Worm (Caenorhabditis elegans) whole organism, L1 larva: Measurements from ENCODE around the gene F47D12.7.

Experiments used
- C34B4.2 ChIP-seq: sonication (generic microtip); optimal IDR thresholded peaks from 2 replicates; lab custom pipeline; 2017; ENCODE audit warnings: mild to moderate bottlenecking, missing genetic modification characterization, missing compliant biosample characterization
- F16B12.6 ChIP-seq: fragments of 150-350 bp; optimal IDR thresholded peaks from 2 replicates; lab custom pipeline; 2014; ENCODE audit warnings: missing biosample characterization, missing genetic modification characterization
- ceh-8 ChIP-seq: fragments of 200-800 bp; sonication (Bioruptor generic); optimal IDR thresholded peaks from 2 replicates; lab custom pipeline; 2018; ENCODE audit warnings: mild to moderate bottlenecking, missing genetic modification characterization, moderate library complexity, missing compliant biosample characterization
- ceh-82 ChIP-seq, 3 experiments: fragments of 150-350 bp in 1 of 3; sonication (generic microtip) in 2 of 3; optimal IDR thresholded peaks; 2 replicates each; lab custom pipeline; 2014 to 2017; ENCODE audit warnings: missing biosample characterization in 3 of 3, missing genetic modification characterization in 3 of 3
- ces-1 ChIP-seq: fragments of 150-350 bp; optimal IDR thresholded peaks from 2 replicates; lab custom pipeline; 2014; ENCODE audit warnings: missing biosample characterization, missing genetic modification reagents, missing genetic modification characterization
- egl-13 ChIP-seq: sonication (generic microtip); optimal IDR thresholded peaks from 2 replicates; lab custom pipeline; 2016; ENCODE audit warnings: missing genotype, missing genetic modification reagents, missing genetic modification characterization, missing compliant biosample characterization
- elt-2 ChIP-seq: sonication (generic microtip); optimal IDR thresholded peaks from 2 replicates; lab custom pipeline; 2016; ENCODE audit warnings: missing genetic modification characterization, mild to moderate bottlenecking, inconsistent platforms, missing compliant biosample characterization, missing genetic modification reagents
- elt-3 ChIP-seq, 6 experiments: fragments of 150-350 bp in 1 of 6; sonication (generic microtip); optimal IDR thresholded peaks; 2 replicates each; lab custom pipeline; 2017 to 2018; ENCODE audit warnings: missing biosample characterization in 6 of 6, missing genetic modification characterization in 6 of 6, inconsistent platforms in 1 of 6
- ets-5 ChIP-seq: fragments of 200-800 bp; sonication (Bioruptor generic); IDR thresholded peaks from 2 replicates; pipeline ENCODE4 v1.3.6; 2022; ENCODE audit warnings: missing genetic modification characterization, missing compliant biosample characterization
- fkh-10 ChIP-seq: sonication (generic microtip); optimal IDR thresholded peaks from 2 replicates; lab custom pipeline; 2017; ENCODE audit warnings: missing biosample characterization, missing genetic modification reagents, missing genetic modification characterization
- fkh-8 ChIP-seq: sonication (generic microtip); optimal IDR thresholded peaks from 2 replicates; lab custom pipeline; 2016; ENCODE audit warnings: mild to moderate bottlenecking, missing genetic modification characterization, missing compliant biosample characterization
- grh-1 ChIP-seq: fragments of 200-800 bp; sonication (Bioruptor generic); IDR thresholded peaks from 2 replicates; pipeline ENCODE4 v1.3.6; 2022; ENCODE audit warnings: missing genetic modification reagents, missing genetic modification characterization, missing compliant biosample characterization
- hlh-17 ChIP-seq: fragments of 200-800 bp; sonication (Bioruptor generic); optimal IDR thresholded peaks from 2 replicates; lab custom pipeline; 2018; ENCODE audit warnings: missing genetic modification characterization, mild to moderate bottlenecking, missing compliant biosample characterization, moderate library complexity, borderline replicate concordance
- hlh-4 ChIP-seq: sonication (generic microtip); optimal IDR thresholded peaks from 2 replicates; lab custom pipeline; 2016; ENCODE audit warnings: mild to moderate bottlenecking, missing genetic modification characterization, missing compliant biosample characterization
- hpl-2 ChIP-seq: fragments of 150-350 bp; optimal IDR thresholded peaks from 2 replicates; lab custom pipeline; 2014; ENCODE audit warnings: missing biosample characterization, missing genetic modification reagents, missing genetic modification characterization
- jun-1 ChIP-seq: fragments of 150-350 bp; optimal IDR thresholded peaks from 2 replicates; lab custom pipeline; 2014; ENCODE audit warnings: missing biosample characterization, missing genetic modification reagents, missing genetic modification characterization
- lin-14 ChIP-seq: fragments of 200-800 bp; sonication (Bioruptor generic); optimal IDR thresholded peaks from 2 replicates; lab custom pipeline; 2018; ENCODE audit warnings: mild to moderate bottlenecking, missing genetic modification characterization, moderate library complexity, missing compliant biosample characterization
- lin-15B ChIP-seq: fragments of 150-350 bp; sonication (generic microtip); optimal IDR thresholded peaks from 3 replicates; lab custom pipeline; 2014; ENCODE audit warnings: missing biosample characterization, missing genetic modification characterization
- mdl-1 ChIP-seq, 2 experiments: fragments of 150-350 bp; optimal IDR thresholded peaks; 2 replicates each; lab custom pipeline; 2014 to 2017; ENCODE audit warnings: missing biosample characterization in 2 of 2, missing genetic modification characterization in 2 of 2, inconsistent platforms in 1 of 2
- mef-2 ChIP-seq: fragments of 150-350 bp; optimal IDR thresholded peaks from 2 replicates; lab custom pipeline; 2014; ENCODE audit warnings: missing biosample characterization, missing genetic modification characterization
- mep-1 ChIP-seq: fragments of 150-350 bp; optimal IDR thresholded peaks from 2 replicates; lab custom pipeline; 2014; ENCODE audit warnings: missing biosample characterization, missing genetic modification characterization
- nhr-19 ChIP-seq: fragments of 200-800 bp; sonication (Bioruptor generic); conservative IDR thresholded peaks from 2 replicates; pipeline ENCODE4 v1.3.6; 2022; ENCODE audit warnings: missing genetic modification characterization, missing compliant biosample characterization
- nhr-237 ChIP-seq: fragments of 150-350 bp; optimal IDR thresholded peaks from 2 replicates; lab custom pipeline; 2014; ENCODE audit warnings: missing biosample characterization, missing genetic modification characterization
- nhr-28 ChIP-seq: fragments of 150-350 bp; optimal IDR thresholded peaks from 2 replicates; lab custom pipeline; 2014; ENCODE audit warnings: missing biosample characterization, missing genetic modification characterization
- nhr-47 ChIP-seq: sonication (generic microtip); optimal IDR thresholded peaks from 2 replicates; lab custom pipeline; 2016; ENCODE audit warnings: mild to moderate bottlenecking, missing genetic modification characterization, moderate library complexity, missing compliant biosample characterization
- nhr-71 ChIP-seq: sonication (generic microtip); optimal IDR thresholded peaks from 2 replicates; lab custom pipeline; 2016; ENCODE audit warnings: mild to moderate bottlenecking, missing genetic modification characterization, moderate library complexity, missing compliant biosample characterization
- nhr-77 ChIP-seq: fragments of 150-350 bp; optimal IDR thresholded peaks from 2 replicates; lab custom pipeline; 2014; ENCODE audit warnings: missing biosample characterization, missing genetic modification characterization
- nhr-84 ChIP-seq: sonication (generic microtip); optimal IDR thresholded peaks from 2 replicates; lab custom pipeline; 2017; ENCODE audit warnings: missing biosample characterization, missing genetic modification characterization
- nhr-85 ChIP-seq: sonication (generic microtip); peaks from one replicate; lab custom pipeline; 2016; ENCODE audit warnings: missing genetic modification characterization, inconsistent platforms, missing compliant biosample characterization
- nhr-90 ChIP-seq: sonication (generic microtip); optimal IDR thresholded peaks from 2 replicates; lab custom pipeline; 2016; ENCODE audit warnings: mild to moderate bottlenecking, missing genetic modification characterization, missing compliant biosample characterization; ENCODE audit not compliant: poor library complexity
- pax-3 ChIP-seq: fragments of 200-800 bp; sonication (Bioruptor generic); optimal IDR thresholded peaks from 2 replicates; lab custom pipeline; 2018; ENCODE audit warnings: mild to moderate bottlenecking, missing genetic modification characterization, moderate library complexity, missing compliant biosample characterization
- pqm-1 ChIP-seq: sonication (generic microtip); optimal IDR thresholded peaks from 3 replicates; lab custom pipeline; 2017; ENCODE audit warnings: missing biosample characterization, missing genetic modification characterization
- snpc-4 ChIP-seq: fragments of 150-350 bp; optimal IDR thresholded peaks from 2 replicates; lab custom pipeline; 2014; ENCODE audit warnings: missing biosample characterization, missing genetic modification characterization
- snu-23 ChIP-seq: sonication (generic microtip); optimal IDR thresholded peaks from 2 replicates; lab custom pipeline; 2016; ENCODE audit warnings: missing genetic modification characterization, missing compliant biosample characterization
- sptf-1 ChIP-seq: fragments of 150-350 bp; optimal IDR thresholded peaks from 2 replicates; lab custom pipeline; 2014; ENCODE audit warnings: missing biosample characterization, missing genetic modification characterization
- sup-37 ChIP-seq: fragments of 200-800 bp; sonication (Bioruptor generic); optimal IDR thresholded peaks from 2 replicates; lab custom pipeline; 2018; ENCODE audit warnings: mild to moderate bottlenecking, missing genetic modification characterization, missing compliant biosample characterization
- swsn-7 ChIP-seq: sonication (generic microtip); optimal IDR thresholded peaks from 2 replicates; lab custom pipeline; 2016; ENCODE audit warnings: missing genetic modification characterization, missing compliant biosample characterization
- tbx-2 ChIP-seq: sonication (generic microtip); optimal IDR thresholded peaks from 2 replicates; lab custom pipeline; 2016; ENCODE audit warnings: missing genetic modification characterization, missing compliant biosample characterization
- tlp-1 ChIP-seq: fragments of 150-350 bp; optimal IDR thresholded peaks from 2 replicates; lab custom pipeline; 2014; ENCODE audit warnings: missing biosample characterization, missing genetic modification characterization
- unc-62 ChIP-seq: fragments of 150-350 bp; optimal IDR thresholded peaks from 2 replicates; lab custom pipeline; 2014; ENCODE audit warnings: missing biosample characterization, missing genetic modification reagents, missing genetic modification characterization
- unc-98 ChIP-seq: fragments of 200-800 bp; sonication (Bioruptor generic); IDR thresholded peaks from 2 replicates; pipeline ENCODE4 v1.3.6; 2022; ENCODE audit warnings: missing genetic modification characterization, missing compliant biosample characterization
- zag-1 ChIP-seq: fragments of 150-350 bp; optimal IDR thresholded peaks from 2 replicates; lab custom pipeline; 2014; ENCODE audit warnings: missing biosample characterization, missing genetic modification characterization
- ztf-11 ChIP-seq, 2 experiments: sonication (generic microtip); optimal IDR thresholded peaks; 2 replicates each; lab custom pipeline; 2016 to 2017; ENCODE audit warnings: missing genetic modification characterization in 2 of 2, missing biosample characterization in 1 of 2, missing compliant biosample characterization in 1 of 2

F47D12.7 gene

DNA sequence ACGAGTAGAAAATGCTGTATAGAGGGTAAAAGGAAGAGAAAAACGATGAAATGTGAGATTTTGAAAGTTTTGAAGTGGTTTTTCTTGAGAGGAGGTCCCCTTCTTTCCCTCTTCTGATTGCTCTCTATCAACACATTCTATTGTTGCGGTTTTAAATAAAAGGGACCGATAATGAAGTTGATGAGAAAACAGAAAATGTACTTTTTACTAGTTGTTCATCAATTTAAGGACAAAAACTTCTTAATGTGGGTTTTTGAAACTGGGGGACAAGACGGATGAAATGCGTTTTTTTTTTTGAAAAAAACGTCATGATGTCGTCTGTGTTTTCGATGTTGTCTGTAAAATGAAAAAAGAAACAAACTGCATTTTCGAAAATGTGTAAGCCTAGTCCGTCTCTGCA is 21.0 kb upstream of the F47D12.7 start:
- TF ChIP-seq hlh-17 (GFP tag; lab: Kevin White, UChicago) (no peak), mef-2 (tag; lab: Kevin White, UChicago) (no peak), lin-14 (GFP tag; lab: Kevin White, UChicago) (no peak), mep-1 (tag; lab: Kevin White, UChicago) (no peak), F16B12.6 (tag; lab: Kevin White, UChicago) (no peak), ceh-82 (tag; optimal IDR thresholded peaks at IDR 0.05; lab: Kevin White, UChicago) (no peak), swsn-7 (tag; lab: Kevin White, UChicago) (no peak), nhr-19 (GFP tag; lab: Robert Waterston, UW) (no peak), tlp-1 (tag; lab: Kevin White, UChicago) (no peak), ceh-8 (GFP tag; lab: Kevin White, UChicago) (no peak)

DNA sequence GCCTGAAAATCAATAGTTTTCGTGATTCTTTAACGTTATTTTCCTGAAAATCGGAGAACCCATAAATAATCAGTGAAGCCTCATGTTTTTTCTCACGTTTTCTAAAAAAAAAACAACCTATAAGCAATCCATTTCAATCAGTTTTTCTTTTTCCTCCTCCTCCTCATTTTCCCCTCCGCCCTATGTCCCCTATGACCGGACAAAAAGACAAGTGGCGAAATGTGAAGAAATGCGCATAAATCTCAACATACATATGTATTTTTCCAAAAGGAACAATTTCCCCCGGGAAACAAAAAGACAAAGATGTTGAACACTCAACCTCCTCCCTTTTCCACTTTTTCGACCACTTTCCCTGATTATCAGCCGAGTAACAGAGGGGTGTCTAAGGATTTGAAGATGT is 19.7 kb upstream of the F47D12.7 start:
- peak; percentile 3 for TF ChIP-seq lin-14 (GFP tag; lab: Kevin White, UChicago)
- TF ChIP-seq nhr-237 (tag; lab: Kevin White, UChicago) = no peak
- no peak for TF ChIP-seq elt-3 (tag; optimal IDR thresholded peaks at IDR 0.05; lab: Kevin White, UChicago)

- no peak for TF ChIP-seq nhr-84 (tag; lab: Kevin White, UChicago)
- peak; percentile 32 for TF ChIP-seq lin-14 (GFP tag; lab: Kevin White, UChicago)
- TF ChIP-seq, all 84 proteins: peak for 1
Measured at ce11 chrIII:6312244-6312643, 16.4 kb upstream of the F47D12.7 start.

- TF ChIP-seq fkh-8 (tag; lab: Kevin White, UChicago) (peak; percentile 52), mdl-1 (tag; optimal IDR thresholded peaks at IDR 0.05; lab: Kevin White, UChicago) (no peak), nhr-47 (tag; lab: Kevin White, UChicago) (peak; percentile 24)
Measured at ce11 chrIII:6311452-6311851, 15.6 kb upstream of the F47D12.7 start.

DNA sequence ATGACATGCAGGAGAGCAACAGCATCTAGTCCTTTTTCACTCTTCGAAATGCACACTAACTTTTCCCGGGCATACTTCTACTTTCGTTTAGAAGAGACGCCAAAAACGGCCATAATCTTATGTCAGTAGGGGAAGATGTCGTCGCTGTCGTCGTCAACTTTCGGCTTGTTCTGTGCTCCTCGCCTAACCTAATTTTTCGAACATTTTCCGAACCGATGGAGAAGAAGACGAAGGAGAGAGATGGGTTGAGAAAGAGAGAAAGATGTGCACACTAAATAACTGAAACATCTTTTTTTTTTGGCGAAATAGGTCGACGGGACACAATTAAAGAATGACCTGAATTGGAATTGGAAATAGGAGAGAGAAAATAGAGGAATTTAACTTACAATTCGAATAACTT is 14.5 kb upstream of the F47D12.7 start:
- TF ChIP-seq mdl-1 (tag; optimal IDR thresholded peaks at IDR 0.05; lab: Kevin White, UChicago) (no peak), hlh-17 (GFP tag; lab: Kevin White, UChicago) (no peak), ets-5 (GFP tag; lab: Robert Waterston, UW) (no peak), egl-13 (tag; lab: Kevin White, UChicago) (no peak), nhr-77 (tag; lab: Kevin White, UChicago) (no peak), lin-14 (GFP tag; lab: Kevin White, UChicago) (peak; percentile 66), tbx-2 (tag; lab: Kevin White, UChicago) (no peak), nhr-28 (tag; lab: Kevin White, UChicago) (no peak), fkh-10 (GFP tag; lab: Kevin White, UChicago) (peak; percentile 87), elt-2 (tag; lab: Kevin White, UChicago) (no peak), nhr-85 (no peak), lin-15B (tag; lab: Kevin White, UChicago) (no peak), hpl-2 (GFP tag; lab: Kevin White, UChicago) (no peak), sptf-1 (tag; lab: Kevin White, UChicago) (no peak), jun-1 (tag; lab: Kevin White, UChicago) (no peak), pax-3 (tag; lab: Kevin White, UChicago) (no peak), C34B4.2 (tag; lab: Kevin White, UChicago) (no peak), hlh-4 (tag; lab: Kevin White, UChicago) (no peak), nhr-71 (peak; percentile 8), zag-1 (tag; lab: Kevin White, UChicago) (no peak), tlp-1 (tag; lab: Kevin White, UChicago) (no peak), grh-1 (GFP tag; lab: Robert Waterston, UW) (no peak), ztf-11 (tag; optimal IDR thresholded peaks at IDR 0.05; lab: Kevin White, UChicago) (no peak), ceh-82 (tag; optimal IDR thresholded peaks at IDR 0.05; lab: Kevin White, UChicago) (peak in 1 of 3 experiments; percentile 2), ces-1 (GFP tag; lab: Kevin White, UChicago) (peak; percentile 30), snu-23 (GFP tag; lab: Kevin White, UChicago) (no peak), elt-3 (tag; optimal IDR thresholded peaks at IDR 0.05; lab: Kevin White, UChicago) (no peak), ceh-8 (GFP tag; lab: Kevin White, UChicago) (no peak), mef-2 (tag; lab: Kevin White, UChicago) (no peak), mep-1 (tag; lab: Kevin White, UChicago) (no peak), snpc-4 (tag; lab: Kevin White, UChicago) (no peak), unc-98 (GFP tag; lab: Robert Waterston, UW) (no peak), pqm-1 (tag; lab: Kevin White, UChicago) (no peak), nhr-47 (tag; lab: Kevin White, UChicago) (no peak), unc-62 (GFP tag; lab: Kevin White, UChicago) (no peak), nhr-90 (tag; lab: Kevin White, UChicago) (no peak), sup-37 (GFP tag; lab: Kevin White, UChicago) (no peak)
